Worm (Caenorhabditis elegans) whole organism, L1 larva: Measurements from ENCODE around the gene unc-2.

Experiments
- C04F5.9 ChIP-seq: sonication (generic microtip); optimal IDR thresholded peaks from 2 replicates; lab custom pipeline; 2016; ENCODE audit warnings: missing genetic modification characterization, missing compliant biosample characterization
- C34B4.2 ChIP-seq: sonication (generic microtip); optimal IDR thresholded peaks from 2 replicates; lab custom pipeline; 2017; ENCODE audit warnings: mild to moderate bottlenecking, missing genetic modification characterization, missing compliant biosample characterization
- aha-1 ChIP-seq: fragments of 150-350 bp; optimal IDR thresholded peaks from 2 replicates; lab custom pipeline; 2014; ENCODE audit warnings: missing biosample characterization, missing genetic modification characterization
- blmp-1 ChIP-seq: fragments of 150-350 bp; optimal IDR thresholded peaks from 2 replicates; lab custom pipeline; 2014; ENCODE audit warnings: missing biosample characterization, missing genetic modification characterization
- ceh-63 ChIP-seq: fragments of 200-800 bp; sonication (Bioruptor generic); optimal IDR thresholded peaks from 2 replicates; lab custom pipeline; 2018; ENCODE audit warnings: mild to moderate bottlenecking, missing genetic modification characterization, missing compliant biosample characterization
- ceh-8 ChIP-seq: fragments of 200-800 bp; sonication (Bioruptor generic); optimal IDR thresholded peaks from 2 replicates; lab custom pipeline; 2018; ENCODE audit warnings: mild to moderate bottlenecking, missing genetic modification characterization, moderate library complexity, missing compliant biosample characterization
- ceh-82 ChIP-seq, 3 experiments: fragments of 150-350 bp in 1 of 3; sonication (generic microtip) in 2 of 3; optimal IDR thresholded peaks; 2 replicates each; lab custom pipeline; 2014 to 2017; ENCODE audit warnings: missing biosample characterization in 3 of 3, missing genetic modification characterization in 3 of 3
- dpl-1 ChIP-seq, 3 experiments: fragments of 150-350 bp in 2 of 3; sonication (generic microtip) in 1 of 3; optimal IDR thresholded peaks; 2 replicates each; lab custom pipeline; 2014 to 2017; ENCODE audit warnings: missing biosample characterization in 3 of 3, missing genetic modification characterization in 3 of 3, missing genetic modification reagents in 3 of 3
- dsc-1 ChIP-seq: sonication (generic microtip); optimal IDR thresholded peaks from 2 replicates; lab custom pipeline; 2016; ENCODE audit warnings: mild to moderate bottlenecking, missing genetic modification characterization, missing compliant biosample characterization
- efl-1 ChIP-seq, 4 experiments: fragments of 150-350 bp; optimal IDR thresholded peaks in 3 of 4; peaks in 1 of 4; 1 replicate in 1 of 4; 2 replicates in 3 of 4; lab custom pipeline; 2014; ENCODE audit warnings: missing biosample characterization in 2 of 4, missing genetic modification characterization in 2 of 4, missing genetic modification reagents in 2 of 4
- efl-3 ChIP-seq: fragments of 200-800 bp; sonication (Bioruptor generic); optimal IDR thresholded peaks from 2 replicates; lab custom pipeline; 2018; ENCODE audit warnings: mild to moderate bottlenecking, missing genetic modification characterization, missing compliant biosample characterization
- egl-13 ChIP-seq: sonication (generic microtip); optimal IDR thresholded peaks from 2 replicates; lab custom pipeline; 2016; ENCODE audit warnings: missing genotype, missing genetic modification reagents, missing genetic modification characterization, missing compliant biosample characterization
- elt-2 ChIP-seq: sonication (generic microtip); optimal IDR thresholded peaks from 2 replicates; lab custom pipeline; 2016; ENCODE audit warnings: missing genetic modification characterization, mild to moderate bottlenecking, inconsistent platforms, missing compliant biosample characterization, missing genetic modification reagents
- elt-3 ChIP-seq, 6 experiments: fragments of 150-350 bp in 1 of 6; sonication (generic microtip); optimal IDR thresholded peaks; 2 replicates each; lab custom pipeline; 2017 to 2018; ENCODE audit warnings: missing biosample characterization in 6 of 6, missing genetic modification characterization in 6 of 6, inconsistent platforms in 1 of 6
- ets-5 ChIP-seq: fragments of 200-800 bp; sonication (Bioruptor generic); IDR thresholded peaks from 2 replicates; pipeline ENCODE4 v1.3.6; 2022; ENCODE audit warnings: missing genetic modification characterization, missing compliant biosample characterization
- fkh-4 ChIP-seq: sonication (generic microtip); optimal IDR thresholded peaks from 2 replicates; lab custom pipeline; 2016; ENCODE audit warnings: missing compliant biosample characterization, missing genetic modification characterization, borderline replicate concordance
- fkh-8 ChIP-seq: sonication (generic microtip); optimal IDR thresholded peaks from 2 replicates; lab custom pipeline; 2016; ENCODE audit warnings: mild to moderate bottlenecking, missing genetic modification characterization, missing compliant biosample characterization
- hlh-17 ChIP-seq: fragments of 200-800 bp; sonication (Bioruptor generic); optimal IDR thresholded peaks from 2 replicates; lab custom pipeline; 2018; ENCODE audit warnings: missing genetic modification characterization, mild to moderate bottlenecking, missing compliant biosample characterization, moderate library complexity, borderline replicate concordance
- hlh-4 ChIP-seq: sonication (generic microtip); optimal IDR thresholded peaks from 2 replicates; lab custom pipeline; 2016; ENCODE audit warnings: mild to moderate bottlenecking, missing genetic modification characterization, missing compliant biosample characterization
- hpl-2 ChIP-seq: fragments of 150-350 bp; optimal IDR thresholded peaks from 2 replicates; lab custom pipeline; 2014; ENCODE audit warnings: missing biosample characterization, missing genetic modification reagents, missing genetic modification characterization
- irx-1 ChIP-seq: sonication (generic microtip); optimal IDR thresholded peaks from 2 replicates; lab custom pipeline; 2016; ENCODE audit warnings: missing genetic modification characterization, missing compliant biosample characterization
- isw-1 ChIP-seq: fragments of 200-800 bp; sonication (Bioruptor generic); IDR thresholded peaks from 2 replicates; pipeline ENCODE4 v1.3.6; 2022; ENCODE audit warnings: missing genetic modification characterization, missing compliant biosample characterization
- lin-13 ChIP-seq: fragments of 150-350 bp; optimal IDR thresholded peaks from 2 replicates; lab custom pipeline; 2014; ENCODE audit warnings: missing biosample characterization, missing genetic modification reagents, missing genetic modification characterization
- lin-14 ChIP-seq: fragments of 200-800 bp; sonication (Bioruptor generic); optimal IDR thresholded peaks from 2 replicates; lab custom pipeline; 2018; ENCODE audit warnings: mild to moderate bottlenecking, missing genetic modification characterization, moderate library complexity, missing compliant biosample characterization
- lin-35 ChIP-seq, 2 experiments: fragments of 150-350 bp; optimal IDR thresholded peaks; 2 replicates each; lab custom pipeline; 2014; ENCODE audit warnings: missing biosample characterization in 2 of 2, missing genetic modification characterization in 2 of 2, missing genetic modification reagents in 2 of 2
- lir-3 ChIP-seq: sonication (generic microtip); optimal IDR thresholded peaks from 2 replicates; lab custom pipeline; 2016; ENCODE audit warnings: mild to moderate bottlenecking, missing genetic modification characterization, moderate library complexity, missing compliant biosample characterization; ENCODE audit not compliant: poor library complexity
- lsy-2 ChIP-seq, 2 experiments: fragments of 150-350 bp; optimal IDR thresholded peaks; 2 replicates each; lab custom pipeline; 2014; ENCODE audit warnings: missing biosample characterization in 2 of 2, missing genetic modification characterization in 2 of 2
- mab-9 ChIP-seq: fragments of 200-800 bp; sonication (Bioruptor generic); IDR thresholded peaks from 2 replicates; pipeline ENCODE4 v1.3.6; 2022; ENCODE audit warnings: missing genetic modification reagents, missing genetic modification characterization, missing compliant biosample characterization
- mdl-1 ChIP-seq, 2 experiments: fragments of 150-350 bp; optimal IDR thresholded peaks; 2 replicates each; lab custom pipeline; 2014 to 2017; ENCODE audit warnings: missing biosample characterization in 2 of 2, missing genetic modification characterization in 2 of 2, inconsistent platforms in 1 of 2
- mep-1 ChIP-seq: fragments of 150-350 bp; optimal IDR thresholded peaks from 2 replicates; lab custom pipeline; 2014; ENCODE audit warnings: missing biosample characterization, missing genetic modification characterization
- nhr-11 ChIP-seq: fragments of 150-350 bp; optimal IDR thresholded peaks from 2 replicates; lab custom pipeline; 2014; ENCODE audit warnings: missing biosample characterization, missing genetic modification characterization
- nhr-19 ChIP-seq: fragments of 200-800 bp; sonication (Bioruptor generic); conservative IDR thresholded peaks from 2 replicates; pipeline ENCODE4 v1.3.6; 2022; ENCODE audit warnings: missing genetic modification characterization, missing compliant biosample characterization
- nhr-20 ChIP-seq: sonication (generic microtip); optimal IDR thresholded peaks from 2 replicates; lab custom pipeline; 2016; ENCODE audit warnings: mild to moderate bottlenecking, missing genetic modification characterization, missing compliant biosample characterization
- nhr-237 ChIP-seq: fragments of 150-350 bp; optimal IDR thresholded peaks from 2 replicates; lab custom pipeline; 2014; ENCODE audit warnings: missing biosample characterization, missing genetic modification characterization
- nhr-47 ChIP-seq: sonication (generic microtip); optimal IDR thresholded peaks from 2 replicates; lab custom pipeline; 2016; ENCODE audit warnings: mild to moderate bottlenecking, missing genetic modification characterization, moderate library complexity, missing compliant biosample characterization
- nhr-71 ChIP-seq: sonication (generic microtip); optimal IDR thresholded peaks from 2 replicates; lab custom pipeline; 2016; ENCODE audit warnings: mild to moderate bottlenecking, missing genetic modification characterization, moderate library complexity, missing compliant biosample characterization
- nhr-76 ChIP-seq: sonication (generic microtip); optimal IDR thresholded peaks from 2 replicates; lab custom pipeline; 2017; ENCODE audit warnings: missing biosample characterization, missing genetic modification characterization
- nhr-85 ChIP-seq: sonication (generic microtip); peaks from one replicate; lab custom pipeline; 2016; ENCODE audit warnings: missing genetic modification characterization, inconsistent platforms, missing compliant biosample characterization
- nhr-90 ChIP-seq: sonication (generic microtip); optimal IDR thresholded peaks from 2 replicates; lab custom pipeline; 2016; ENCODE audit warnings: mild to moderate bottlenecking, missing genetic modification characterization, missing compliant biosample characterization; ENCODE audit not compliant: poor library complexity
- pax-3 ChIP-seq: fragments of 200-800 bp; sonication (Bioruptor generic); optimal IDR thresholded peaks from 2 replicates; lab custom pipeline; 2018; ENCODE audit warnings: mild to moderate bottlenecking, missing genetic modification characterization, moderate library complexity, missing compliant biosample characterization
- rnt-1 ChIP-seq: sonication (generic microtip); optimal IDR thresholded peaks from 2 replicates; lab custom pipeline; 2016; ENCODE audit warnings: mild to moderate bottlenecking, missing genetic modification characterization, moderate library complexity, missing compliant biosample characterization
- snpc-4 ChIP-seq: fragments of 150-350 bp; optimal IDR thresholded peaks from 2 replicates; lab custom pipeline; 2014; ENCODE audit warnings: missing biosample characterization, missing genetic modification characterization
- snu-23 ChIP-seq: sonication (generic microtip); optimal IDR thresholded peaks from 2 replicates; lab custom pipeline; 2016; ENCODE audit warnings: missing genetic modification characterization, missing compliant biosample characterization
- sup-37 ChIP-seq: fragments of 200-800 bp; sonication (Bioruptor generic); optimal IDR thresholded peaks from 2 replicates; lab custom pipeline; 2018; ENCODE audit warnings: mild to moderate bottlenecking, missing genetic modification characterization, missing compliant biosample characterization
- swsn-7 ChIP-seq: sonication (generic microtip); optimal IDR thresholded peaks from 2 replicates; lab custom pipeline; 2016; ENCODE audit warnings: missing genetic modification characterization, missing compliant biosample characterization
- unc-130 ChIP-seq: fragments of 150-350 bp; optimal IDR thresholded peaks from 2 replicates; lab custom pipeline; 2017; ENCODE audit warnings: missing biosample characterization, missing genetic modification characterization, inconsistent platforms
- unc-62 ChIP-seq: fragments of 150-350 bp; optimal IDR thresholded peaks from 2 replicates; lab custom pipeline; 2014; ENCODE audit warnings: missing biosample characterization, missing genetic modification reagents, missing genetic modification characterization
- vab-15 ChIP-seq: sonication (generic microtip); optimal IDR thresholded peaks from 2 replicates; lab custom pipeline; 2017; ENCODE audit warnings: missing genotype, mild to moderate bottlenecking, missing genetic modification characterization, missing compliant biosample characterization
- zip-4 ChIP-seq: fragments of 200-800 bp; sonication (Bioruptor generic); optimal IDR thresholded peaks from 2 replicates; lab custom pipeline; 2018; ENCODE audit warnings: mild to moderate bottlenecking, missing genetic modification characterization, moderate library complexity, missing compliant biosample characterization
- ztf-11 ChIP-seq, 2 experiments: sonication (generic microtip); optimal IDR thresholded peaks; 2 replicates each; lab custom pipeline; 2016 to 2017; ENCODE audit warnings: missing genetic modification characterization in 2 of 2, missing biosample characterization in 1 of 2, missing compliant biosample characterization in 1 of 2

unc-2 gene

DNA sequence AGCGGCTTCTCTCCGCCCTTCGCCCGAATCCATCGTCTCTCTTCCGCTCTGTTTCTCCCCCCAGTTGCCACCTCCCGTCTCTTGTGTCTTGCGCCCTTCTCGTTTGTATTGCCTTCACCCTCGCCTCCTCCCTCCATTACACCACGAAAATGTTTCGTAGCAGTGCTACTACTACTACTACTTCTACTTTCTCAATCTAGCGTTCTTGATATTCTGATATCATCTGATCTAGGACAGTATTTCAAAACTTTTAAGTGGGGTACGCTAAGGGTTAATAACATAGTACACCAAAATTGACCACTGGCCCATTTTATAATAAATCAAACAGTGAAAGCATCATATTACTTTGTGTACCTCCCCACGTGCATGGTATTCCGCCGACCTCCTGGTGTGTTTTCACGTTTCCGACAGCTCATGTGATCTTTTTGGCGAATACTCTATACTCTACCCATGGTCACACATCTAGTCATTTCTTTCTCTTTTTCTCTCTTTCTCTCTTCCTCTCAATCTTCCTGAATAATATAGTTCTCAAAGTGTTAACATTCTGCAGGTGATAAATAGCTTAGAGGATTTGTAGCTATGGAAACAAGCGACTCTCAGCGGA, 39.3 kb upstream of the unc-2 start, which contains the start of gene C14A11.2:
Gene C14A11.2, plus strand, starts transcription at position 551 of the 604 bp plus-strand sequence.
- TF ChIP-seq lin-35 (GFP tag; optimal IDR thresholded peaks at IDR 0.05; lab: Kevin White, UChicago) (peak; percentile 12 to 79), nhr-11 (tag; lab: Kevin White, UChicago) (peak; percentile 0), vab-15 (tag; lab: Kevin White, UChicago) (peak; percentile 63), efl-1 (optimal IDR thresholded peaks at IDR 0.05; lab: Kevin White, UChicago) (no peak), efl-1 (GFP tag; optimal IDR thresholded peaks at IDR 0.05 in 1 of 2; lab: Kevin White, UChicago) (peak in 1 of 2 experiments; percentile 95), mab-9 (GFP tag; lab: Robert Waterston, UW) (no peak), ceh-82 (tag; optimal IDR thresholded peaks at IDR 0.05; lab: Kevin White, UChicago) (peak in 1 of 3 experiments; percentile 10), nhr-90 (tag; lab: Kevin White, UChicago) (peak; percentile 50), unc-62 (GFP tag; lab: Kevin White, UChicago) (no peak), isw-1 (no peak), hpl-2 (GFP tag; lab: Kevin White, UChicago) (no peak), ztf-11 (tag; optimal IDR thresholded peaks at IDR 0.05; lab: Kevin White, UChicago) (no peak), dsc-1 (tag; lab: Kevin White, UChicago) (peak; percentile 15), nhr-85 (tag; lab: Kevin White, UChicago) (peak; percentile 71), lin-13 (GFP tag; lab: Kevin White, UChicago) (no peak), hlh-17 (GFP tag; lab: Kevin White, UChicago) (no peak), nhr-237 (tag; lab: Kevin White, UChicago) (no peak), ets-5 (no peak), egl-13 (tag; lab: Kevin White, UChicago) (peak; percentile 18), snu-23 (peak; percentile 69), pax-3 (tag; lab: Kevin White, UChicago) (peak; percentile 1), nhr-19 (GFP tag; lab: Robert Waterston, UW) (peak; percentile 43), rnt-1 (peak; percentile 35), ceh-63 (no peak), C34B4.2 (no peak), mep-1 (tag; lab: Kevin White, UChicago) (peak; percentile 43), dpl-1 (GFP tag; optimal IDR thresholded peaks at IDR 0.05; lab: Kevin White, UChicago) (peak in 1 of 3 experiments; percentile 21), swsn-7 (tag; lab: Kevin White, UChicago) (peak; percentile 22), unc-130 (tag; lab: Kevin White, UChicago) (peak; percentile 33), nhr-20 (tag; lab: Kevin White, UChicago) (peak; percentile 84), fkh-4 (no peak), C04F5.9 (tag; lab: Kevin White, UChicago) (no peak), fkh-8 (tag; lab: Kevin White, UChicago) (peak; percentile 65), snpc-4 (no peak), elt-3 (tag; optimal IDR thresholded peaks at IDR 0.05; lab: Kevin White, UChicago) (no peak), mdl-1 (tag; optimal IDR thresholded peaks at IDR 0.05; lab: Kevin White, UChicago) (peak in 1 of 2 experiments; percentile 90), efl-3 (GFP tag; lab: Kevin White, UChicago) (no peak), lin-14 (GFP tag; lab: Kevin White, UChicago) (peak; percentile 70), hlh-4 (tag; lab: Kevin White, UChicago) (no peak), irx-1 (peak; percentile 63), nhr-71 (tag; lab: Kevin White, UChicago) (peak; percentile 79), sup-37 (GFP tag; lab: Kevin White, UChicago) (no peak), zip-4 (GFP tag; lab: Kevin White, UChicago) (no peak), blmp-1 (tag; lab: Kevin White, UChicago) (peak; percentile 78), lsy-2 (tag; optimal IDR thresholded peaks at IDR 0.05; lab: Kevin White, UChicago) (peak; percentile 0 to 39), elt-2 (tag; lab: Kevin White, UChicago) (no peak), lir-3 (tag; lab: Kevin White, UChicago) (peak; percentile 57), nhr-47 (tag; lab: Kevin White, UChicago) (peak; percentile 63), nhr-76 (tag; lab: Kevin White, UChicago) (no peak), ceh-8 (GFP tag; lab: Kevin White, UChicago) (no peak), aha-1 (tag; lab: Kevin White, UChicago) (no peak)
